Fruit fly (Drosophila melanogaster): ENCODE measurements around the gene CG17261.

The CG17261 gene

dm6 chr2L:3058772-3059623 lies 16.6 kb downstream of the CG17261 start (continued):
- TF ChIP-seq Atf6 (GFP tag; IDR thresholded peaks at IDR 0.05) (peak; percentile 62), CG32532 (GFP tag; IDR thresholded peaks at IDR 0.05) (peak; percentile 48; the same call in 1 of the 2 replicates), Abd-B (GFP tag; optimal IDR thresholded peaks at IDR 0.05) (no peak), bcd (GFP tag; optimal IDR thresholded peaks at IDR 0.05) (peak; percentile 21), CG14965 (GFP tag; optimal IDR thresholded peaks at IDR 0.05; ENCODE audit: borderline replicate concordance) (no peak), prd (optimal IDR thresholded peaks at IDR 0.05) (no peak), prd (GFP tag; IDR thresholded peaks at IDR 0.05) (peak; percentile 45; the same call in 2 of the 3 replicates), fd96Cb (tag; optimal IDR thresholded peaks at IDR 0.05) (no peak), CG12236 (GFP tag; optimal IDR thresholded peaks at IDR 0.05) (no peak), CG2199 (GFP tag; IDR thresholded peaks at IDR 0.05) (no peak), CG1647 (GFP tag; optimal IDR thresholded peaks at IDR 0.05) (no peak), Gsc (GFP tag; IDR thresholded peaks at IDR 0.05) (no peak), CG6854 (GFP tag; optimal IDR thresholded peaks at IDR 0.05) (no peak), CG14050 (GFP tag; IDR thresholded peaks at IDR 0.05) (peak; percentile 9; the same call in 1 of the 3 replicates), CG9797 (GFP tag; optimal IDR thresholded peaks at IDR 0.05) (no peak), Pdp1 (GFP tag; optimal IDR thresholded peaks at IDR 0.05) (peak in 1 of 2 experiments; percentile 23), CG5953 (GFP tag; IDR thresholded peaks at IDR 0.05) (no peak), BEAF-32 (GFP tag; optimal IDR thresholded peaks at IDR 0.05) (no peak), CG17359 (tag; optimal IDR thresholded peaks at IDR 0.05) (no peak), CG6272 (GFP tag; IDR thresholded peaks at IDR 0.05) (0 out of 2 replicates have a peak, but pooled peaks have one; percentile 22), HLH54F (GFP tag; optimal IDR thresholded peaks at IDR 0.05) (peak; percentile 41), CG17912 (GFP tag; optimal IDR thresholded peaks at IDR 0.05) (no peak), E2f2 (GFP tag; IDR thresholded peaks at IDR 0.05) (peak; percentile 43; the same call in 1 of the 2 replicates), wek (GFP tag; optimal IDR thresholded peaks at IDR 0.05) (no peak), CG12071 (GFP tag; optimal IDR thresholded peaks at IDR 0.05) (peak; percentile 25), Mad (GFP tag; optimal IDR thresholded peaks at IDR 0.05) (no peak), corto (GFP tag; optimal IDR thresholded peaks at IDR 0.05) (no peak), CG2712 (tag; optimal IDR thresholded peaks at IDR 0.05) (no peak), yki (optimal IDR thresholded peaks at IDR 0.05) (no peak), sr (GFP tag; IDR thresholded peaks at IDR 0.05) (no peak), jigr1 (GFP tag; IDR thresholded peaks at IDR 0.05) (no peak), CG12155 (GFP tag; optimal IDR thresholded peaks at IDR 0.05) (no peak), zen (tag; optimal IDR thresholded peaks at IDR 0.05) (no peak), CG7271 (tag; optimal IDR thresholded peaks at IDR 0.05) (no peak), CG9437 (GFP tag; optimal IDR thresholded peaks at IDR 0.05) (peak; percentile 17), CG10147 (GFP tag; optimal IDR thresholded peaks at IDR 0.05) (no peak), CG7786 (GFP tag; optimal IDR thresholded peaks at IDR 0.05) (peak; percentile 58), Fer1 (GFP tag; optimal IDR thresholded peaks at IDR 0.05) (no peak), ab (GFP tag; optimal IDR thresholded peaks at IDR 0.05) (no peak), CG6254 (GFP tag; optimal IDR thresholded peaks at IDR 0.05) (no peak), ro (GFP tag; IDR thresholded peaks at IDR 0.05) (no peak), CG11504 (tag; optimal IDR thresholded peaks at IDR 0.05) (peak; percentile 27), crol (GFP tag; IDR thresholded peaks at IDR 0.05) (no peak), CG8290 (GFP tag; optimal IDR thresholded peaks at IDR 0.05) (no peak), CG8290 (tag; optimal IDR thresholded peaks at IDR 0.05) (no peak), CG34376 (GFP tag; optimal IDR thresholded peaks at IDR 0.05) (no peak), CG9609 (GFP tag; optimal IDR thresholded peaks at IDR 0.05) (peak; percentile 19), CHES-1-like (GFP tag; optimal IDR thresholded peaks at IDR 0.05) (peak; percentile 52), Xbp1 (GFP tag; optimal IDR thresholded peaks at IDR 0.05) (peak; percentile 11), CG4854 (GFP tag; optimal IDR thresholded peaks at IDR 0.05) (no peak)
